Fruit fly (Drosophila melanogaster) whole organism, embryonic: ENCODE results near the gene chif.
A peak's percentile ranks its signal among the peaks of the same experiment; 100 is the strongest.

Experiments
- Atf6 ChIP-seq: fragments of 200-800 bp; sonication (Bioruptor generic); IDR thresholded peaks from 2 replicates; pipeline ENCODE4 v1.3.6; 2022; ENCODE audit warnings: missing biosample characterization, missing genetic modification characterization
- Awh ChIP-seq: fragments of 200-800 bp; sonication (Bioruptor generic); IDR thresholded peaks from 2 replicates; pipeline ENCODE4, ENCODE4 v1.3.6; 2022; ENCODE audit warnings: missing biosample characterization, missing genetic modification characterization
- CG10431 ChIP-seq: fragments of 200-800 bp; sonication (Bioruptor generic); optimal IDR thresholded peaks from 3 replicates; lab custom pipeline; 2018; ENCODE audit warnings: missing biosample characterization, mild to moderate bottlenecking, missing genetic modification characterization
- CG10654 ChIP-seq: fragments of 200-800 bp; sonication (Bioruptor generic); optimal IDR thresholded peaks from 2 replicates; lab custom pipeline; 2016; ENCODE audit warnings: missing biosample characterization, missing genetic modification characterization
- CG10959 ChIP-seq: fragments of 200-800 bp; sonication (Bioruptor generic); IDR thresholded peaks from 2 replicates; pipeline ENCODE4 v1.3.6; 2022; ENCODE audit warnings: missing biosample characterization, missing genetic modification characterization
- CG11398 ChIP-seq: fragments of 200-800 bp; sonication (Bioruptor generic); optimal IDR thresholded peaks from 2 replicates; lab custom pipeline; 2016; ENCODE audit warnings: missing biosample characterization, missing genetic modification characterization
- CG11695 ChIP-seq: fragments of 200-800 bp; sonication (Bioruptor generic); IDR thresholded peaks from 3 replicates; pipeline ENCODE4 v1.3.6; 2022; ENCODE audit warnings: missing biosample characterization, missing genetic modification characterization
- CG12155 ChIP-seq: fragments of 200-800 bp; sonication (Bioruptor generic); optimal IDR thresholded peaks from 3 replicates; lab custom pipeline; 2016; ENCODE audit warnings: missing biosample characterization, missing genetic modification characterization
- CG14014 ChIP-seq: fragments of 200-800 bp; sonication (Bioruptor generic); IDR thresholded peaks from 2 replicates; pipeline ENCODE4 v1.3.6; 2022; ENCODE audit warnings: missing biosample characterization, missing genetic modification characterization
- CG1603 ChIP-seq: fragments of 200-800 bp; sonication (Bioruptor generic); optimal IDR thresholded peaks from 2 replicates; lab custom pipeline; 2019; ENCODE audit warnings: missing biosample characterization, mild to moderate bottlenecking, missing genetic modification characterization, moderate library complexity
- CG1647 ChIP-seq: fragments of 200-800 bp; sonication (Bioruptor generic); optimal IDR thresholded peaks from 3 replicates; lab custom pipeline; 2016; ENCODE audit warnings: missing biosample characterization, missing genetic modification characterization
- CG17361 ChIP-seq: fragments of 200-800 bp; sonication (Bioruptor generic); IDR thresholded peaks from 3 replicates; pipeline ENCODE4 v1.3.6; 2022; ENCODE audit warnings: missing biosample characterization, missing genetic modification characterization
- CG2129 ChIP-seq: fragments of 200-800 bp; sonication (Bioruptor generic); IDR thresholded peaks from 2 replicates; pipeline ENCODE4 v1.3.6; 2022; ENCODE audit warnings: missing biosample characterization, missing genetic modification characterization; ENCODE audit not compliant: partially characterized antibody
- CG31388 ChIP-seq: fragments of 200-800 bp; sonication (Bioruptor generic); optimal IDR thresholded peaks from 2 replicates; lab custom pipeline; 2016; ENCODE audit warnings: missing biosample characterization, missing genetic modification characterization
- CG32767 ChIP-seq: fragments of 200-800 bp; sonication (Bioruptor generic); IDR thresholded peaks from 2 replicates; pipeline ENCODE4 v1.3.6; 2022; ENCODE audit warnings: missing biosample characterization, missing genetic modification characterization
- CG4404 ChIP-seq: fragments of 200-800 bp; sonication (Bioruptor generic); IDR thresholded peaks from 2 replicates; pipeline ENCODE4 v1.3.6; 2022; ENCODE audit warnings: missing biosample characterization, missing genetic modification characterization
- CG4730 ChIP-seq: fragments of 200-800 bp; sonication (Bioruptor generic); IDR thresholded peaks from 2 replicates; pipeline ENCODE4 v1.3.6; 2022; ENCODE audit warnings: missing biosample characterization, missing genetic modification characterization
- CG4854 ChIP-seq: fragments of 200-800 bp; sonication (Bioruptor generic); optimal IDR thresholded peaks from 2 replicates; lab custom pipeline; 2016; ENCODE audit warnings: missing biosample characterization, missing genetic modification characterization, inconsistent platforms
- CG7372 ChIP-seq: fragments of 200-800 bp; sonication (Bioruptor generic); IDR thresholded peaks from 2 replicates; pipeline ENCODE4 v1.3.6; 2022; ENCODE audit warnings: missing biosample characterization, missing genetic modification characterization
- CG8281 ChIP-seq: fragments of 200-800 bp; sonication (Bioruptor generic); optimal IDR thresholded peaks from 2 replicates; lab custom pipeline; 2018; ENCODE audit warnings: missing biosample characterization, mild to moderate bottlenecking, missing genetic modification characterization, moderate library complexity
- CG8359 ChIP-seq: fragments of 200-800 bp; sonication (Bioruptor generic); optimal IDR thresholded peaks from 2 replicates; lab custom pipeline; 2017; ENCODE audit warnings: missing biosample characterization, mild to moderate bottlenecking, missing genetic modification characterization, borderline replicate concordance
- CG9609 ChIP-seq: fragments of 200-800 bp; sonication (Bioruptor generic); optimal IDR thresholded peaks from 3 replicates; lab custom pipeline; 2016; ENCODE audit warnings: missing biosample characterization, missing genetic modification characterization
- Camta ChIP-seq: fragments of 200-800 bp; sonication (Bioruptor generic); optimal IDR thresholded peaks from 2 replicates; lab custom pipeline; 2016; ENCODE audit warnings: missing biosample characterization, missing genetic modification characterization
- Elba2 ChIP-seq: fragments of 200-800 bp; sonication (Bioruptor generic); optimal IDR thresholded peaks from 3 replicates; lab custom pipeline; 2016; ENCODE audit warnings: missing biosample characterization, missing genetic modification characterization
- Ets97D ChIP-seq: fragments of 200-800 bp; sonication (Bioruptor generic); optimal IDR thresholded peaks from 3 replicates; lab custom pipeline; 2016; ENCODE audit warnings: missing biosample characterization, missing genetic modification characterization
- H2.0 ChIP-seq: fragments of 200-800 bp; sonication (Bioruptor generic); IDR thresholded peaks from 2 replicates; pipeline ENCODE4 v1.3.6; 2022; ENCODE audit warnings: missing biosample characterization, missing genetic modification characterization
- HmgZ ChIP-seq: fragments of 200-800 bp; sonication (Bioruptor generic); optimal IDR thresholded peaks from 2 replicates; lab custom pipeline; 2018; ENCODE audit warnings: missing biosample characterization, mild to moderate bottlenecking, missing genetic modification characterization
- Hr78 ChIP-seq, 2 experiments: fragments of 200-800 bp in 1 of 2; fragments of >200 bp in 1 of 2; sonication (Bioruptor generic) in 1 of 2; optimal IDR thresholded peaks; 2 replicates each; lab custom pipeline; 2017 to 2019; ENCODE audit warnings: missing biosample characterization in 2 of 2, missing genetic modification characterization in 2 of 2, mild to moderate bottlenecking in 1 of 2, moderate library complexity in 1 of 2
- Lim3 ChIP-seq: fragments of 200-800 bp; sonication (Bioruptor generic); IDR thresholded peaks from 2 replicates; pipeline ENCODE4 v1.3.6; 2022; ENCODE audit warnings: missing biosample characterization, missing genetic modification characterization
- Rx ChIP-seq: fragments of 200-800 bp; sonication (Bioruptor generic); IDR thresholded peaks from 2 replicates; pipeline ENCODE4 v1.3.6; 2022; ENCODE audit warnings: missing biosample characterization, missing genetic modification characterization
- Sox100B ChIP-seq: fragments of 200-800 bp; sonication (Bioruptor generic); optimal IDR thresholded peaks from 3 replicates; lab custom pipeline; 2018; ENCODE audit warnings: missing biosample characterization, mild to moderate bottlenecking, missing genetic modification characterization
- Ssrp ChIP-seq: fragments of 200-800 bp; sonication (Bioruptor generic); optimal IDR thresholded peaks from 2 replicates; lab custom pipeline; 2018; ENCODE audit warnings: missing biosample characterization, mild to moderate bottlenecking, missing genetic modification characterization, moderate library complexity
- ash1 ChIP-seq: fragments of 200-800 bp; sonication (Bioruptor generic); optimal IDR thresholded peaks from 2 replicates; lab custom pipeline; 2018; ENCODE audit warnings: missing biosample characterization, mild to moderate bottlenecking, missing genetic modification characterization
- dysf ChIP-seq: fragments of 200-800 bp; sonication (Bioruptor generic); IDR thresholded peaks from 3 replicates; pipeline ENCODE4 v1.3.6; 2022; ENCODE audit warnings: missing biosample characterization, missing genetic modification characterization
- exex ChIP-seq: fragments of 200-800 bp; sonication (Bioruptor generic); optimal IDR thresholded peaks from 4 replicates; lab custom pipeline; 2018; ENCODE audit warnings: missing biosample characterization, mild to moderate bottlenecking, missing genetic modification characterization, moderate library complexity
- fd102C ChIP-seq: fragments of 200-800 bp; sonication (Bioruptor generic); optimal IDR thresholded peaks from 2 replicates; lab custom pipeline; 2018; ENCODE audit warnings: missing biosample characterization, mild to moderate bottlenecking, missing genetic modification characterization, moderate library complexity
- gfzf ChIP-seq: fragments of 200-800 bp; sonication (Bioruptor generic); optimal IDR thresholded peaks from 2 replicates; lab custom pipeline; 2016; ENCODE audit warnings: missing biosample characterization, mild to moderate bottlenecking, missing genetic modification characterization, moderate library complexity
- hbn ChIP-seq: fragments of 200-800 bp; sonication (Bioruptor generic); IDR thresholded peaks from 2 replicates; pipeline ENCODE4 v1.3.6; 2022; ENCODE audit warnings: missing biosample characterization, missing genetic modification characterization; ENCODE audit not compliant: partially characterized antibody
- her ChIP-seq: fragments of 200-800 bp; sonication (Bioruptor generic); optimal IDR thresholded peaks from 2 replicates; lab custom pipeline; 2016; ENCODE audit warnings: missing biosample characterization, missing genetic modification characterization
- jigr1 ChIP-seq: fragments of 200-800 bp; sonication (Bioruptor generic); IDR thresholded peaks from 3 replicates; pipeline ENCODE4 v1.3.6; 2022; ENCODE audit warnings: missing biosample characterization, missing genetic modification characterization
- jumu ChIP-seq: fragments of 200-800 bp; sonication (Bioruptor generic); optimal IDR thresholded peaks from 3 replicates; lab custom pipeline; 2016; ENCODE audit warnings: missing biosample characterization, missing genetic modification characterization
- kni ChIP-seq: fragments of 200-800 bp; sonication (Bioruptor generic); optimal IDR thresholded peaks from 3 replicates; lab custom pipeline; 2017; ENCODE audit warnings: mild to moderate bottlenecking, missing biosample characterization, missing genetic modification reagents, missing genetic modification characterization
- pb ChIP-seq: fragments of 200-800 bp; sonication (Bioruptor generic); optimal IDR thresholded peaks from 3 replicates; lab custom pipeline; 2016; ENCODE audit warnings: missing biosample characterization, missing genetic modification characterization
- pita ChIP-seq: fragments of 200-800 bp; sonication (Bioruptor generic); optimal IDR thresholded peaks from 2 replicates; lab custom pipeline; 2017; ENCODE audit warnings: missing biosample characterization, mild to moderate bottlenecking, missing genetic modification characterization
- ro ChIP-seq: fragments of 200-800 bp; sonication (Bioruptor generic); IDR thresholded peaks from 2 replicates; pipeline ENCODE4 v1.3.6; 2022; ENCODE audit warnings: missing biosample characterization, missing genetic modification characterization
- sd ChIP-seq: fragments of 200-800 bp; sonication (Bioruptor generic); optimal IDR thresholded peaks from 3 replicates; lab custom pipeline; 2018; ENCODE audit warnings: missing biosample characterization, mild to moderate bottlenecking, missing genetic modification characterization, moderate library complexity
- sisA ChIP-seq: fragments of 200-800 bp; sonication (Bioruptor generic); IDR thresholded peaks from 2 replicates; pipeline ENCODE4 v1.3.6; 2022; ENCODE audit warnings: missing biosample characterization, missing genetic modification characterization
- sna ChIP-seq: fragments of 200-800 bp; sonication (Bioruptor generic); IDR thresholded peaks from 2 replicates; pipeline ENCODE4 v1.3.6; 2022; ENCODE audit warnings: missing biosample characterization, missing genetic modification characterization; ENCODE audit not compliant: partially characterized antibody
- unpg ChIP-seq: fragments of 200-800 bp; sonication (Bioruptor generic); optimal IDR thresholded peaks from 3 replicates; lab custom pipeline; 2018; ENCODE audit warnings: missing biosample characterization, mild to moderate bottlenecking, missing genetic modification characterization, moderate library complexity
- usp ChIP-seq: fragments of >200 bp; optimal IDR thresholded peaks from 2 replicates; lab custom pipeline; 2017; ENCODE audit warnings: missing biosample characterization, missing genetic modification characterization
- zfh1 ChIP-seq: fragments of 200-800 bp; sonication (Bioruptor generic); IDR thresholded peaks from 3 replicates; pipeline ENCODE4 v1.3.6; 2022; ENCODE audit warnings: missing biosample characterization, missing genetic modification characterization

chif gene

dm6 chr2L:16356249-16357025, 4.0 kb upstream of the chif start, which contains the start of gene CaBP1 (continued):
- TF ChIP-seq CG4730 (no peak), jigr1 (GFP tag; lab: Robert Waterston, UW) (no peak), dysf (GFP tag; lab: Robert Waterston, UW) (no peak), CG32767 (GFP tag; lab: Robert Waterston, UW) (no peak), pb (GFP tag; lab: Kevin White, UChicago) (no peak), CG9609 (GFP tag; lab: Kevin White, UChicago) (no peak), CG4854 (GFP tag; lab: Kevin White, UChicago) (no peak), CG14014 (GFP tag; lab: Robert Waterston, UW) (no peak), Ssrp (tag; lab: Kevin White, UChicago) (no peak), zfh1 (GFP tag; lab: Robert Waterston, UW) (no peak), CG10654 (no peak), CG2129 (peak; percentile 97), CG7372 (GFP tag; lab: Robert Waterston, UW) (no peak), kni (GFP tag; lab: Kevin White, UChicago) (no peak), HmgZ (no peak), CG17361 (GFP tag; lab: Robert Waterston, UW) (no peak), CG11695 (no peak), sisA (GFP tag; lab: Robert Waterston, UW) (no peak), hbn (GFP tag; lab: Robert Waterston, UW) (peak; percentile 98), Rx (GFP tag; lab: Robert Waterston, UW) (no peak), CG11398 (GFP tag; lab: Kevin White, UChicago) (no peak), pita (GFP tag; lab: Kevin White, UChicago) (no peak), fd102C (GFP tag; lab: Kevin White, UChicago) (no peak), Awh (GFP tag; lab: Robert Waterston, UW) (no peak), ro (GFP tag; lab: Robert Waterston, UW) (no peak), jumu (GFP tag; lab: Kevin White, UChicago) (no peak), CG1647 (GFP tag; lab: Kevin White, UChicago) (no peak), Atf6 (GFP tag; lab: Robert Waterston, UW) (no peak), Sox100B (no peak), CG31388 (GFP tag; lab: Kevin White, UChicago) (no peak), Ets97D (GFP tag; lab: Kevin White, UChicago) (peak; percentile 42), CG10431 (no peak), unpg (GFP tag; lab: Kevin White, UChicago) (no peak), her (GFP tag; lab: Kevin White, UChicago) (no peak), CG8281 (tag; lab: Kevin White, UChicago) (no peak), Hr78 (GFP tag; optimal IDR thresholded peaks at IDR 0.05; lab: Kevin White, UChicago) (no peak), gfzf (GFP tag; lab: Kevin White, UChicago) (peak; percentile 18), exex (tag; lab: Kevin White, UChicago) (no peak), Lim3 (GFP tag; lab: Robert Waterston, UW) (no peak), CG1603 (tag; lab: Kevin White, UChicago) (no peak), ash1 (GFP tag; lab: Kevin White, UChicago) (no peak), CG8359 (GFP tag; lab: Kevin White, UChicago) (no peak), sna (GFP tag; lab: Robert Waterston, UW) (peak; percentile 96), CG4404 (GFP tag; lab: Robert Waterston, UW) (no peak), CG12155 (GFP tag; lab: Kevin White, UChicago) (no peak), Elba2 (GFP tag; lab: Kevin White, UChicago) (no peak), Camta (GFP tag; lab: Kevin White, UChicago) (no peak), CG10959 (no peak), usp (GFP tag; lab: Kevin White, UChicago) (no peak), H2.0 (GFP tag; lab: Robert Waterston, UW) (no peak), sd (no peak)
